Worm (Caenorhabditis elegans): ENCODE data around the gene nhr-67.

nhr-67 gene

DNA sequence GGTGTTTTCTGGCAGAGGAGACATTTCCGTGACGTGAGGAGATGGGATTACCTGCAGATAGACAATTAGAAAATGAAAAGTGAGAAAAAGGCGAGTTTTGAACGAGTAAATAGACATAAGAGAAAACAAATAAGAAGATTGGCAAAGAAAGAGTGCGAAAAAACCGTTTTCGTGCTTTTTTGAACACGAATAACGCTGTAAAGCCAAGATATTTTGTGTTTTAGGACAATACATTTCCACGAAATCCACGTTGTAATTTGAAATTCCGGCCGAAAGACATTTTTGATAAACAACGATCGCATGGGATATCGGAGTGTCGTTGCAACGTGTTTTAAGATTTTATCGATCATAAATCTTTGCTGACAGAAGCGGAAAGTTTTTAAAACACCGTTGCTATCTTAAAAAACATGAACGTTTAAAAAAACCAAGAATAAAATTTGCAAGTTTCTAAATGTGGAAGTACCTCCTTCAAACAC lies 41.3 kb downstream of the nhr-67 start, which contains the start of gene adk-1 (continued):
- TF ChIP-seq nhr-6 (tag; optimal IDR thresholded peaks at IDR 0.05): peak; percentile 16
- no peak for TF ChIP-seq pqm-1 (tag; optimal IDR thresholded peaks at IDR 0.05)
- no peak for TF ChIP-seq mes-2 (tag; optimal IDR thresholded peaks at IDR 0.05; ENCODE audit: poor library complexity, severe bottlenecking)
- no peak for TF ChIP-seq R02D3.7 (tag; optimal IDR thresholded peaks at IDR 0.05)
- no peak for TF ChIP-seq Y5F2A.4 (GFP tag; optimal IDR thresholded peaks at IDR 0.05)
- TF ChIP-seq mep-1 (tag; optimal IDR thresholded peaks at IDR 0.05): no peak
- TF ChIP-seq nhr-237 (tag; optimal IDR thresholded peaks at IDR 0.05): no peak
- TF ChIP-seq dpl-1 (GFP tag; optimal IDR thresholded peaks at IDR 0.05): peak; percentile 36
- TF ChIP-seq T20F7.1 (GFP tag; optimal IDR thresholded peaks at IDR 0.05): peak; percentile 86
- no peak for TF ChIP-seq aha-1 (tag)
- TF ChIP-seq lsy-2 (tag; optimal IDR thresholded peaks at IDR 0.05): peak in 1 of 2 experiments; percentile 13
- no peak for TF ChIP-seq dmd-9 (GFP tag; IDR thresholded peaks at IDR 0.05)
- no peak for TF ChIP-seq nhr-10 (tag; optimal IDR thresholded peaks at IDR 0.05)
- TF ChIP-seq lin-38 (GFP tag; IDR thresholded peaks at IDR 0.05): no peak

DNA sequence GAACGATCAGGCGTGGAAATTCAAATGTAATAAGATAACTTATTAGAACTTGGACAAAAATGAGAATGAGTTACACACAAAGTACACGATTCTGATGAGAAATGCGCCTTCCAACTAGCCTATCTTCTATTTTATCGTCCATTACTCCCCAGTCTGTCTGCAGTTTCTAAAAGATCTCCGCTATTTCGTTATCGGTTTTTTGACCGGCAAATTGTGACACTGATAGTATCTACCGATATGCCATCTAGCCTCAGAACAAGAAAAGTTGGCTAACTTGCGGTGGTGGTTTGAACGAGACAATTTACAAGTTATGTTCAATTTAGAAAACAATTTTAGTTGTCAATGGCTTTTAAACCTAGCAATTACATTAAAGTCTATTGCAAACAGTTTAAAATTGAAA lies 42.0 kb downstream of the nhr-67 start:
- peak in 1 of 2 experiments; percentile 96 for TF ChIP-seq unc-62 (GFP tag; optimal IDR thresholded peaks at IDR 0.05 in 1 of 2)
- no peak for TF ChIP-seq unc-62 (tag; optimal IDR thresholded peaks at IDR 0.05)
- peak; percentile 30 for TF ChIP-seq mxl-3 (GFP tag; optimal IDR thresholded peaks at IDR 0.05)
- peak; percentile 50 for TF ChIP-seq dve-1 (tag; optimal IDR thresholded peaks at IDR 0.05; ENCODE audit: insufficient read depth)
- no peak for TF ChIP-seq arid-1 (GFP tag; conservative IDR thresholded peaks at IDR 0.05)
- TF ChIP-seq pqm-1 (tag; optimal IDR thresholded peaks at IDR 0.05): peak; percentile 95
- no peak for TF ChIP-seq lin-39 (tag; optimal IDR thresholded peaks at IDR 0.05)
- no peak for TF ChIP-seq T26A8.4 (GFP tag; IDR thresholded peaks at IDR 0.05)
- no peak for TF ChIP-seq T20F7.1 (GFP tag; optimal IDR thresholded peaks at IDR 0.05)
- no peak for TF ChIP-seq zfp-2 (tag; optimal IDR thresholded peaks at IDR 0.05)
- no peak for TF ChIP-seq daf-16 (GFP tag; optimal IDR thresholded peaks at IDR 0.05)
- TF ChIP-seq daf-16 (tag; optimal IDR thresholded peaks at IDR 0.05): peak; percentile 15
- no peak for TF ChIP-seq nhr-76 (tag; optimal IDR thresholded peaks at IDR 0.05)
- TF ChIP-seq hmg-1.1 (GFP tag; IDR thresholded peaks at IDR 0.05): no peak
- no peak for TF ChIP-seq mep-1 (tag; optimal IDR thresholded peaks at IDR 0.05)
- peak; percentile 86 for TF ChIP-seq aha-1 (tag)
- TF ChIP-seq hif-1 (tag; optimal IDR thresholded peaks at IDR 0.05): no peak
- peak; percentile 87 for TF ChIP-seq nhr-28 (tag; optimal IDR thresholded peaks at IDR 0.05)
- no peak for TF ChIP-seq fkh-10 (GFP tag; optimal IDR thresholded peaks at IDR 0.05)
- TF ChIP-seq ctbp-1 (GFP tag; IDR thresholded peaks at IDR 0.05): no peak
- no peak for TF ChIP-seq attf-4 (tag; optimal IDR thresholded peaks at IDR 0.05)
- TF ChIP-seq dmd-6 (GFP tag; IDR thresholded peaks at IDR 0.05): peak; percentile 57
- TF ChIP-seq dpl-1 (GFP tag; optimal IDR thresholded peaks at IDR 0.05): no peak
- TF ChIP-seq unc-39 (tag; optimal IDR thresholded peaks at IDR 0.05): no peak
- TF ChIP-seq mdt-29 (GFP tag; IDR thresholded peaks at IDR 0.05): no peak
- peak; percentile 48 for TF ChIP-seq cey-2 (tag; optimal IDR thresholded peaks at IDR 0.05; ENCODE audit: borderline replicate concordance, insufficient read depth)
- TF ChIP-seq ztf-7 (tag; optimal IDR thresholded peaks at IDR 0.05): no peak
- TF ChIP-seq hlh-11 (tag; optimal IDR thresholded peaks at IDR 0.05): peak; percentile 39
- TF ChIP-seq tra-1 (GFP tag; IDR thresholded peaks at IDR 0.05): 0 out of 2 replicates have a peak, but pooled peaks have one; percentile 30
- 0 out of 2 replicates have a peak, but pooled peaks have one; percentile 8 for TF ChIP-seq lin-1 (GFP tag; IDR thresholded peaks at IDR 0.05)
- TF ChIP-seq egl-27 (tag; optimal IDR thresholded peaks at IDR 0.05): no peak

- TF ChIP-seq F44E2.7 (GFP tag; IDR thresholded peaks at IDR 0.05) (no peak), aha-1 (tag) (peak; percentile 90)
These were observed 43.4 kb downstream of the nhr-67 start for ce11 chrIV:11212978-11213377.
